Worm (Caenorhabditis elegans) whole organism, L4/young adult: ENCODE results near the gene unc-34.

Experiments
- W03F9.2 ChIP-seq: fragments of 150-350 bp; optimal IDR thresholded peaks from 2 replicates; lab custom pipeline; 2014; ENCODE audit warnings: missing biosample characterization, missing genetic modification characterization
- dao-5 ChIP-seq: sonication (generic microtip); optimal IDR thresholded peaks from 2 replicates; lab custom pipeline; 2016; ENCODE audit warnings: missing genotype, missing genetic modification characterization, moderate library complexity, missing compliant biosample characterization
- him-1 ChIP-seq: sonication (generic microtip); optimal IDR thresholded peaks from 2 replicates; lab custom pipeline; 2016; ENCODE audit warnings: missing genotype, missing genetic modification reagents, missing genetic modification characterization, missing compliant biosample characterization

DNA sequence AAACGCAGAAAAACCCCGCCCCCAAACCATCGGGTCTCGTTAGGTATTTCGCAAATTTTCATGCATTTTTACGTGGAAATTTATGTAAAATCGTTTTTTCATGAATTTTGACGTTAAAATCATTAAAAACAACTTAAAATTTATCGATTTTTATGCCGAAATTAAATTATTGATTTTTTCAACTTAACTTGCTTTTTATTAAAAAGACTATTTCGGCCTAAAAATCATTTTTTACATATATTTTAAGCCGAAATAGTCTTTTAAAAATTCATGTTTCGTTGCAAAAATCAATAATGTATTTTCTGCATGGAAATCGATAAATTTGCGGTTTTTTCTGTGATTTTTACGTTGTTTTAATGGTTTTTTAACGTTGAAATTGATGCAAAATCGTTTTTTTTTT is 13.1 kb downstream of the unc-34 start:
- TF ChIP-seq him-1 (tag; lab: Kevin White, UChicago): no peak
- TF ChIP-seq dao-5 (tag; lab: Kevin White, UChicago): no peak
- TF ChIP-seq W03F9.2 (tag; lab: Kevin White, UChicago): no peak
